Worm (Caenorhabditis elegans): Measurements from ENCODE around the gene dhs-22.

Gene dhs-22

DNA sequence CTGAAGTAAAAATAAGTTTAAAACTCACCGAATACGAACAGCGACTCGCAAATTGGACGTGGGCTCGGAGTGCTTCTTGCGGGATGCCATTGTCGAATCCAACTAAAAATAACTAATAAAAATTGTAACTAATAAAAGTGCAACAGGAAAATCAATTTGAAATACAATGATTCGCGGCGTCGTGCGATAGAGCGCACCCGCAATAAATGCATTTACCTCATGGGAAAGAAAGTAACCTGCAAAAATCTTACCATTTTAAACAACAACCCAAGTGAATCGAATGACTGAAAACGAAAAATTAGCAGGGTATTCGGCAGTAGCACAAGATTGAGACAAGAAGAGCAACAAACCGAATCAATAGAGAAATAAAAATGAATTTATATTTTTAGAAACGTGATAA is 35.4 kb upstream of the dhs-22 start, which contains the start of gene bmk-1:
Gene bmk-1 (minus strand): TSS at position 359 of the 400 bp plus-strand sequence.
- TF ChIP-seq lsy-2 (tag; optimal IDR thresholded peaks at IDR 0.05) (peak in 1 of 2 experiments; percentile 49), fos-1 (tag; optimal IDR thresholded peaks at IDR 0.05) (no peak), snu-23 (GFP tag; optimal IDR thresholded peaks at IDR 0.05) (peak; percentile 4), lin-35 (GFP tag; optimal IDR thresholded peaks at IDR 0.05) (peak; percentile 71 to 92), blmp-1 (tag; optimal IDR thresholded peaks at IDR 0.05) (no peak), C16A3.4 (tag; optimal IDR thresholded peaks at IDR 0.05) (peak; percentile 23), efl-1 (optimal IDR thresholded peaks at IDR 0.05) (peak; percentile 82 to 94), efl-1 (GFP tag; optimal IDR thresholded peaks at IDR 0.05 in 1 of 2) (peak; percentile 84 to 99), lin-13 (GFP tag; optimal IDR thresholded peaks at IDR 0.05) (no peak), nhr-11 (tag; optimal IDR thresholded peaks at IDR 0.05) (no peak), ets-5 (GFP tag; IDR thresholded peaks at IDR 0.05) (no peak), nhr-20 (tag; optimal IDR thresholded peaks at IDR 0.05) (peak; percentile 13), dpl-1 (GFP tag; optimal IDR thresholded peaks at IDR 0.05) (peak; percentile 75 to 87 (median 82)), mab-9 (GFP tag; IDR thresholded peaks at IDR 0.05) (no peak), unc-130 (tag; optimal IDR thresholded peaks at IDR 0.05) (peak; percentile 16)

DNA sequence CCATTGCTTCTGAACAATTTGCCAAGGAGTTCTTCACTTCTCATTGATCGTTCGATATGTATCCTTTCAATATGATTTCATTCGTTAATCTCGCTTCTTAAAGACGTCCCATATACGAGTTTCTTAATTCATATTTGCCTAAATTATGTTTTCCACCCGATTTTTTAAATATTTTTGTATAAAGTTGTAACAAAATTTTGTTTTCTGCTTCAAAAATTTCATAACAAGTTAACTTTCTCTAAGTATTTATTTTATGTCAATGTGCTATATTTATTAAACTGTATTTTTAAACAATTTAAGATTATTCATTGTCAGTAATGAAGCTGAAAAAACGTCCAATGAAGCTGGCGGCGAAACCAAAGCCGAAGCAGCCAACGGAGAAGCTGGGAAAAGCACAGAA is 28.2 kb upstream of the dhs-22 start, which contains the start of gene F23B12.7:
Gene F23B12.7 (plus strand): TSS at position 301 of the 400 bp plus-strand sequence.
- no peak for TF ChIP-seq lin-14 (GFP tag; optimal IDR thresholded peaks at IDR 0.05)

DNA sequence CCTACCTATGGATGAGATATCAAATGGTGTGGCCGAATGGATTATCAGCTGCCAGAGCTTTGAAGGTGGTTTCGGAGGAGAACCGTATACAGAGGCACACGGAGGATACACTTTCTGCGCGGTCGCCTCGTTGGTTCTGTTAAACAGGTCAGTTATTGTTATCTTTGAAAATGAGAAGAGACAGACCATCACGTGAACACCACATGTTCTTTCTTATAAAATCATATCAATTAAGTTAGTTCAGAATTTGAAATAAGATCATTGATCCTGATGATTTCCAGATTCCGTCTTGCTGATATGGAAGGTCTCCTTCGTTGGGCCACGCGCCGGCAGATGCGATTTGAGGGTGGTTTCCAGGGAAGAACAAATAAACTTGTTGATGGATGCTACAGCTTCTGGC is 27.4 kb upstream of the dhs-22 start:
- TF ChIP-seq efl-1 (optimal IDR thresholded peaks at IDR 0.05) (no peak), efl-1 (GFP tag; optimal IDR thresholded peaks at IDR 0.05 in 1 of 2) (no peak), elt-3 (tag; optimal IDR thresholded peaks at IDR 0.05) (peak in 1 of 6 experiments; percentile 69), mab-9 (GFP tag; IDR thresholded peaks at IDR 0.05) (no peak), nhr-71 (tag; optimal IDR thresholded peaks at IDR 0.05) (peak; percentile 14), snpc-4 (tag; optimal IDR thresholded peaks at IDR 0.05) (no peak)

DNA sequence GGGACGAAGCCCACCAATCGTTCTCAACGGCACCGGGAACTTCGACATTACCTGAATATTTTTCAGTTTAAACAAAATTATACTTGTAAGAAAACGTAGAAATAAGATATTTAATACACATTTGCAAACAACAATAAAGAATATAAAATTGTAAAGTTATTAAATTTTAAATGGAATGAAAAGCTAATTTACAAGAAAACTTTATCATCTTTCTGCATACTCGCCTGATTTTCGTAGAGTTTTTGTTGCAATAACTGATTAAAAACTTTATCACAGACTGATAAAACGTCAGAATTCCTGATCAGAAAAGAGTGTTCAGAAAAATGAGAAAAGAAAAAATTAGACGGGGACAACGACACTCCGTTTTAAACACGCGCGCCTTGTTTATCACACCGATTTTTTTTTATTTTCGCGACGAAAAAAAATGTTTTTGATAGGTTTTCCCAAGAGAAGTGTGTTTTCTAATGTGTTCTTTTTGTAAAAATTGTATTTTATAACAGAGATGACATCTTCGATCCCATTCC is 26.1 kb upstream of the dhs-22 start, which contains the start of the genes dlat-1 and fntb-1:
Gene dlat-1 (minus strand): TSS at position 51 of the 524 bp plus-strand sequence.
Gene fntb-1 (plus strand): TSS at position 412 of the 524 bp plus-strand sequence.
- no peak for TF ChIP-seq mep-1 (tag; optimal IDR thresholded peaks at IDR 0.05)
- TF ChIP-seq elt-2 (tag; optimal IDR thresholded peaks at IDR 0.05), result peak; percentile 70
- TF ChIP-seq fkh-8 (tag; optimal IDR thresholded peaks at IDR 0.05), result no peak
- no peak for TF ChIP-seq unc-86 (tag; optimal IDR thresholded peaks at IDR 0.05)
- TF ChIP-seq rnt-1 (tag; optimal IDR thresholded peaks at IDR 0.05), result no peak
- no peak for TF ChIP-seq ceh-88 (GFP tag; IDR thresholded peaks at IDR 0.05)
- peak; percentile 31 for TF ChIP-seq ama-1 (optimal IDR thresholded peaks at IDR 0.05)
- TF ChIP-seq fkh-10 (GFP tag; optimal IDR thresholded peaks at IDR 0.05), result no peak
- no peak for TF ChIP-seq swsn-7 (tag; optimal IDR thresholded peaks at IDR 0.05)
- TF ChIP-seq nhr-28 (tag; optimal IDR thresholded peaks at IDR 0.05), result no peak
- no peak for TF ChIP-seq unc-130 (tag; optimal IDR thresholded peaks at IDR 0.05)
- peak; percentile 29 for TF ChIP-seq nhr-71 (tag; optimal IDR thresholded peaks at IDR 0.05)
- TF ChIP-seq Y116A8C.19 (tag; optimal IDR thresholded peaks at IDR 0.05; ENCODE audit: borderline replicate concordance), result no peak
- TF ChIP-seq nhr-237 (tag; optimal IDR thresholded peaks at IDR 0.05), result no peak
- no peak for TF ChIP-seq pax-3 (tag; optimal IDR thresholded peaks at IDR 0.05)
- peak in 1 of 2 experiments; percentile 29 for TF ChIP-seq lin-35 (GFP tag; optimal IDR thresholded peaks at IDR 0.05)
- TF ChIP-seq elt-3 (tag; optimal IDR thresholded peaks at IDR 0.05), result peak in 1 of 6 experiments; percentile 9
- TF ChIP-seq ceh-8 (GFP tag; optimal IDR thresholded peaks at IDR 0.05), result no peak
- peak in 1 of 2 experiments; percentile 27 for TF ChIP-seq lsy-2 (tag; optimal IDR thresholded peaks at IDR 0.05)
- TF ChIP-seq sptf-1 (tag; optimal IDR thresholded peaks at IDR 0.05), result no peak
- TF ChIP-seq pqm-1 (tag; optimal IDR thresholded peaks at IDR 0.05), result peak; percentile 13
- TF ChIP-seq snu-23 (GFP tag; optimal IDR thresholded peaks at IDR 0.05), result peak; percentile 18
- TF ChIP-seq lin-14 (GFP tag; optimal IDR thresholded peaks at IDR 0.05), result no peak
- peak; percentile 12 to 25 for TF ChIP-seq efl-1 (optimal IDR thresholded peaks at IDR 0.05)
- peak; percentile 20 to 90 for TF ChIP-seq efl-1 (GFP tag; optimal IDR thresholded peaks at IDR 0.05 in 1 of 2)
- peak in 2 of 3 experiments; percentile 4 to 32 for TF ChIP-seq dpl-1 (GFP tag; optimal IDR thresholded peaks at IDR 0.05)
- no peak for TF ChIP-seq nhr-12 (tag; optimal IDR thresholded peaks at IDR 0.05)
- TF ChIP-seq xbp-1 (tag; optimal IDR thresholded peaks at IDR 0.05), result no peak
- TF ChIP-seq aly-2 (tag; optimal IDR thresholded peaks at IDR 0.05), result no peak
